Fruit fly (Drosophila melanogaster) whole organism, embryonic: Measurements from ENCODE around the gene Nak.

ENCODE experiments used
- Asciz ChIP-seq: fragments of 200-800 bp; sonication (Bioruptor generic); optimal IDR thresholded peaks from 2 replicates; lab custom pipeline; 2017; ENCODE audit warnings: missing biosample characterization, mild to moderate bottlenecking, missing genetic modification characterization, missing genetic modification reagents
- Atf-2 ChIP-seq: fragments of 200-800 bp; sonication (Bioruptor generic); optimal IDR thresholded peaks from 2 replicates; lab custom pipeline; 2016; ENCODE audit warnings: missing biosample characterization, missing genetic modification characterization
- C15 ChIP-seq: fragments of 200-800 bp; sonication (Bioruptor generic); IDR thresholded peaks from 3 replicates; pipeline ENCODE4 v1.3.6; 2022; ENCODE audit warnings: missing biosample characterization, missing genetic modification characterization
- CG11696 ChIP-seq: fragments of 200-800 bp; sonication (Bioruptor generic); IDR thresholded peaks from 2 replicates; pipeline ENCODE4 v1.3.6; 2022; ENCODE audit warnings: missing biosample characterization, missing genetic modification characterization
- CG12391 ChIP-seq: fragments of 200-800 bp; sonication (Bioruptor generic); optimal IDR thresholded peaks from 3 replicates; lab custom pipeline; 2018; ENCODE audit warnings: missing biosample characterization, mild to moderate bottlenecking, missing genetic modification characterization, moderate library complexity
- CG15479 ChIP-seq: fragments of 200-800 bp; sonication (Bioruptor generic); optimal IDR thresholded peaks from 3 replicates; lab custom pipeline; 2019; ENCODE audit warnings: missing biosample characterization, mild to moderate bottlenecking, missing genetic modification characterization, moderate library complexity
- CG15696 ChIP-seq: fragments of 200-800 bp; sonication (Bioruptor generic); optimal IDR thresholded peaks from 2 replicates; lab custom pipeline; 2019; ENCODE audit warnings: missing biosample characterization, mild to moderate bottlenecking, missing genetic modification characterization, moderate library complexity
- CG16813 ChIP-seq: fragments of 200-800 bp; sonication (Bioruptor generic); IDR thresholded peaks from 3 replicates; pipeline ENCODE4 v1.3.6; 2022; ENCODE audit warnings: missing biosample characterization, missing genetic modification characterization; ENCODE audit not compliant: partially characterized antibody
- CG17568 ChIP-seq: fragments of 200-800 bp; sonication (Bioruptor generic); optimal IDR thresholded peaks from 2 replicates; lab custom pipeline; 2018; ENCODE audit warnings: missing biosample characterization, mild to moderate bottlenecking, missing genetic modification characterization, moderate library complexity
- CG2129 ChIP-seq: fragments of 200-800 bp; sonication (Bioruptor generic); IDR thresholded peaks from 2 replicates; pipeline ENCODE4 v1.3.6; 2022; ENCODE audit warnings: missing biosample characterization, missing genetic modification characterization; ENCODE audit not compliant: partially characterized antibody
- CG2199 ChIP-seq: fragments of 200-800 bp; sonication (Bioruptor generic); IDR thresholded peaks from 3 replicates; pipeline ENCODE4 v1.3.6; 2022; ENCODE audit warnings: missing biosample characterization, missing genetic modification characterization
- CG2678 ChIP-seq: fragments of 200-800 bp; sonication (Bioruptor generic); optimal IDR thresholded peaks from 3 replicates; lab custom pipeline; 2019; ENCODE audit warnings: missing biosample characterization, mild to moderate bottlenecking, missing genetic modification characterization, moderate library complexity
- CG31224 ChIP-seq: fragments of 200-800 bp; sonication (Bioruptor generic); IDR thresholded peaks from 2 replicates; pipeline ENCODE4 v1.3.6; 2022; ENCODE audit warnings: missing biosample characterization, missing genetic modification characterization
- CG32767 ChIP-seq: fragments of 200-800 bp; sonication (Bioruptor generic); IDR thresholded peaks from 2 replicates; pipeline ENCODE4 v1.3.6; 2022; ENCODE audit warnings: missing biosample characterization, missing genetic modification characterization
- CG34422 ChIP-seq: fragments of 200-800 bp; sonication (Bioruptor generic); IDR thresholded peaks from 3 replicates; pipeline ENCODE4 v1.3.6; 2022; ENCODE audit warnings: missing biosample characterization, missing genetic modification characterization
- CG6272 ChIP-seq: fragments of 200-800 bp; sonication (Bioruptor generic); IDR thresholded peaks from 2 replicates; pipeline ENCODE4 v1.3.6; 2022; ENCODE audit warnings: missing biosample characterization, missing genetic modification characterization
- CG7271 ChIP-seq: fragments of 200-800 bp; sonication (Bioruptor generic); optimal IDR thresholded peaks from 2 replicates; lab custom pipeline; 2018; ENCODE audit warnings: missing biosample characterization, mild to moderate bottlenecking, missing genetic modification characterization, moderate library complexity
- CG7963 ChIP-seq: fragments of 200-800 bp; sonication (Bioruptor generic); IDR thresholded peaks from 3 replicates; pipeline ENCODE4 v1.3.6; 2022; ENCODE audit warnings: missing biosample characterization, missing genetic modification characterization; ENCODE audit not compliant: partially characterized antibody
- CG9609 ChIP-seq: fragments of 200-800 bp; sonication (Bioruptor generic); optimal IDR thresholded peaks from 3 replicates; lab custom pipeline; 2016; ENCODE audit warnings: missing biosample characterization, missing genetic modification characterization
- CG9932 ChIP-seq: fragments of 200-800 bp; sonication (Bioruptor generic); IDR thresholded peaks from 2 replicates; pipeline ENCODE4 v1.3.6; 2022; ENCODE audit warnings: missing biosample characterization, missing genetic modification characterization
- D ChIP-seq, 2 experiments: fragments of 200-800 bp in 1 of 2; fragments of >200 bp in 1 of 2; sonication (Bioruptor generic) in 1 of 2; optimal IDR thresholded peaks; 2 replicates in 1 of 2; 3 replicates in 1 of 2; lab custom pipeline; 2017; ENCODE audit warnings: mild to moderate bottlenecking in 1 of 2, missing biosample characterization in 1 of 2, missing genetic modification characterization in 1 of 2, missing genetic modification reagents in 1 of 2
- Dll ChIP-seq: fragments of 200-800 bp; sonication (Bioruptor generic); IDR thresholded peaks from 4 replicates; pipeline ENCODE4 v1.3.6; 2022; ENCODE audit warnings: missing biosample characterization, missing genetic modification characterization; ENCODE audit not compliant: partially characterized antibody
- Ets97D ChIP-seq: fragments of 200-800 bp; sonication (Bioruptor generic); optimal IDR thresholded peaks from 3 replicates; lab custom pipeline; 2016; ENCODE audit warnings: missing biosample characterization, missing genetic modification characterization
- HLH4C ChIP-seq: fragments of 200-800 bp; sonication (Bioruptor generic); IDR thresholded peaks from 3 replicates; pipeline ENCODE4 v1.3.6; 2022; ENCODE audit warnings: missing biosample characterization, missing genetic modification characterization; ENCODE audit not compliant: partially characterized antibody
- HmgD ChIP-seq: fragments of 200-800 bp; sonication (Bioruptor generic); optimal IDR thresholded peaks from 3 replicates; lab custom pipeline; 2016; ENCODE audit warnings: missing biosample characterization, missing genetic modification characterization
- HmgZ ChIP-seq: fragments of 200-800 bp; sonication (Bioruptor generic); optimal IDR thresholded peaks from 2 replicates; lab custom pipeline; 2018; ENCODE audit warnings: missing biosample characterization, mild to moderate bottlenecking, missing genetic modification characterization
- Med ChIP-seq: fragments of 200-800 bp; sonication (Bioruptor generic); peaks from one replicate; lab custom pipeline; 2016; ENCODE audit warnings: missing biosample characterization, missing genetic modification characterization, mild to moderate bottlenecking, inconsistent platforms, moderate library complexity
- Rfx ChIP-seq: fragments of 200-800 bp; sonication (Bioruptor generic); IDR thresholded peaks from 2 replicates; pipeline ENCODE4 v1.3.6; 2022; ENCODE audit warnings: missing biosample characterization, missing genetic modification characterization
- Tbp ChIP-seq: fragments of >200 bp; optimal IDR thresholded peaks from 2 replicates; lab custom pipeline; 2018; ENCODE audit warnings: missing biosample characterization, missing genetic modification characterization
- Xbp1 ChIP-seq: fragments of 200-800 bp; sonication (Bioruptor generic); optimal IDR thresholded peaks from 3 replicates; lab custom pipeline; 2016; ENCODE audit warnings: missing biosample characterization, mild to moderate bottlenecking, missing genetic modification characterization
- ato ChIP-seq: fragments of 200-800 bp; sonication (Bioruptor generic); IDR thresholded peaks from 2 replicates; pipeline ENCODE4 v1.3.6; 2022; ENCODE audit warnings: missing biosample characterization, missing genetic modification characterization; ENCODE audit not compliant: partially characterized antibody
- bab2 ChIP-seq: fragments of 200-800 bp; sonication (Bioruptor generic); optimal IDR thresholded peaks from 2 replicates; lab custom pipeline; 2016; ENCODE audit warnings: missing biosample characterization, missing genetic modification characterization
- cas ChIP-seq: fragments of 200-800 bp; sonication (Bioruptor generic); IDR thresholded peaks from 2 replicates; pipeline ENCODE4 v1.3.6; 2022; ENCODE audit warnings: missing biosample characterization, missing genetic modification characterization
- croc ChIP-seq: fragments of 200-800 bp; sonication (Bioruptor generic); conservative IDR thresholded peaks from 3 replicates; pipeline ENCODE4 v1.3.6; 2022; ENCODE audit warnings: missing biosample characterization, missing genetic modification characterization
- cwo ChIP-seq: fragments of 200-800 bp; sonication (Bioruptor generic); optimal IDR thresholded peaks from 3 replicates; lab custom pipeline; 2017; ENCODE audit warnings: missing biosample characterization, missing genetic modification characterization, mild to moderate bottlenecking, moderate library complexity, missing genetic modification reagents
- dysf ChIP-seq: fragments of 200-800 bp; sonication (Bioruptor generic); IDR thresholded peaks from 3 replicates; pipeline ENCODE4 v1.3.6; 2022; ENCODE audit warnings: missing biosample characterization, missing genetic modification characterization
- fru ChIP-seq: fragments of >200 bp; optimal IDR thresholded peaks from 2 replicates; lab custom pipeline; 2017
- gcm2 ChIP-seq: fragments of 200-800 bp; sonication (Bioruptor generic); optimal IDR thresholded peaks from 2 replicates; lab custom pipeline; 2016; ENCODE audit warnings: missing biosample characterization, missing genetic modification characterization
- hbn ChIP-seq: fragments of 200-800 bp; sonication (Bioruptor generic); IDR thresholded peaks from 2 replicates; pipeline ENCODE4 v1.3.6; 2022; ENCODE audit warnings: missing biosample characterization, missing genetic modification characterization; ENCODE audit not compliant: partially characterized antibody
- kah ChIP-seq: fragments of 200-800 bp; sonication (Bioruptor generic); optimal IDR thresholded peaks from 2 replicates; lab custom pipeline; 2018; ENCODE audit warnings: missing biosample characterization, mild to moderate bottlenecking, missing genetic modification characterization
- lilli ChIP-seq: fragments of 200-800 bp; sonication (Bioruptor generic); optimal IDR thresholded peaks from 3 replicates; lab custom pipeline; 2016; ENCODE audit warnings: missing biosample characterization, missing genetic modification characterization
- repo ChIP-seq: fragments of 200-800 bp; sonication (Bioruptor generic); optimal IDR thresholded peaks from 2 replicates; lab custom pipeline; 2016; ENCODE audit warnings: missing biosample characterization, missing genetic modification characterization
- sqz ChIP-seq: fragments of 200-800 bp; sonication (Bioruptor generic); optimal IDR thresholded peaks from 3 replicates; lab custom pipeline; 2018; ENCODE audit warnings: missing biosample characterization, mild to moderate bottlenecking, missing genetic modification characterization
- tap ChIP-seq: fragments of 200-800 bp; optimal IDR thresholded peaks from 3 replicates; lab custom pipeline; 2019; ENCODE audit warnings: missing biosample characterization, mild to moderate bottlenecking, missing genetic modification characterization, moderate library complexity
- trem ChIP-seq: fragments of 200-800 bp; optimal IDR thresholded peaks from 3 replicates; lab custom pipeline; 2019; ENCODE audit warnings: missing biosample characterization, mild to moderate bottlenecking, missing genetic modification characterization, moderate library complexity
- unc-4 ChIP-seq: fragments of 200-800 bp; sonication (Bioruptor generic); IDR thresholded peaks from 2 replicates; pipeline ENCODE4 v1.3.6; 2022; ENCODE audit warnings: missing biosample characterization, missing genetic modification characterization; ENCODE audit not compliant: partially characterized antibody
- zen ChIP-seq: fragments of 200-800 bp; sonication (Bioruptor generic); optimal IDR thresholded peaks from 3 replicates; lab custom pipeline; 2018; ENCODE audit warnings: missing biosample characterization, mild to moderate bottlenecking, missing genetic modification characterization, moderate library complexity
- zfh1 ChIP-seq: fragments of 200-800 bp; sonication (Bioruptor generic); IDR thresholded peaks from 3 replicates; pipeline ENCODE4 v1.3.6; 2022; ENCODE audit warnings: missing biosample characterization, missing genetic modification characterization

Gene Nak

DNA sequence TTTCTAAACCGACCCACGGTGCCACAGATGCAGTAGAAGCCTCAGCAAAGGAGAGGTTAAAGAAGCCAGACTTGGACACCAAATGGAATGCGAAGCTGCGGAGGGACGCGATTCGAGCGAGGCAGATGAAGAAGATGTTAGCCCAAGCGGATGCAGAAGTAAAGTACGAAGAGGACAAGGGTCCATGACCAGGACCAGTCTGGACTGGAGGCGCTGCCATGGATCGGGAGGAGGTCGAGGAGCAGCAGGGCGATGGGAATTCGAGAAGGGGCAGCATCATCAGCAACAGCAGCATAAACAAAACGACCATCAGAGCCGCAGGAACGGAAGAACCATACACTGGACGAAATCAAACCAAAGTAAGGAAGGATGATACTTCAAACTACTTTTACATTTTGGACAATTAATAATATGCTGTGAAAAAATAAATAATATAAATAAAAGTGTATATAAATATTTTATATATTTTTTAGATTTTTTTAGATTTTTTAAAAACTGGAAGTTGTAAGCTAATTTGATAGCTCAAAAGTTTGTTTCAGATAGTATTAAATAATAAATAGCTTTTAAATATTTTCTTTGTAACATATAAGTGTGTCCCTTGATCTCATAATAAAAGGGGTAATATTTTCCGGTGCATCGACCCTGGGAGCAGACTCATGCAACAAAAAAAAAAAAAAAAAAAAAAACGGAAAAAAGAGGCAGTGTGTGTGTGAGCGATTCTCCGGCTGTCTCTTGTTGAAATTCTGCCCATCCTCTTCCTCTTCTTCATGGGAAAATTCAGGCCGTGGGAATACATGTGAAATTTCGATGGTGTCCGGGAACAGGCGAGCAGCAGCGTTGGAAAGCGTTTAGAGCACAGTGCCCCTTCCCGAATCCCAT lies 21.7 kb downstream of the Nak start (continued):
- TF ChIP-seq Med (GFP tag; lab: Kevin White, UChicago) (no peak), cas (GFP tag; lab: Robert Waterston, UW) (no peak), HLH4C (GFP tag; lab: Robert Waterston, UW) (no peak), CG7271 (tag; lab: Kevin White, UChicago) (no peak), croc (no peak), CG31224 (GFP tag; lab: Robert Waterston, UW) (peak; percentile 93), sqz (GFP tag; lab: Kevin White, UChicago) (peak; percentile 20), Rfx (GFP tag; lab: Robert Waterston, UW) (no peak), CG16813 (GFP tag; lab: Robert Waterston, UW) (no peak), fru (no peak), HmgZ (tag; lab: Kevin White, UChicago) (no peak), unc-4 (GFP tag; lab: Robert Waterston, UW) (no peak), D (optimal IDR thresholded peaks at IDR 0.05; lab: Kevin White, UChicago) (no peak), D (GFP tag; optimal IDR thresholded peaks at IDR 0.05; lab: Kevin White, UChicago) (no peak), Ets97D (GFP tag; lab: Kevin White, UChicago) (no peak), Xbp1 (no peak), CG15479 (GFP tag; lab: Kevin White, UChicago) (no peak), Dll (no peak), tap (tag; lab: Kevin White, UChicago) (peak; percentile 37), CG34422 (GFP tag; lab: Robert Waterston, UW) (no peak), CG11696 (GFP tag; lab: Robert Waterston, UW) (no peak), CG15696 (tag; lab: Kevin White, UChicago) (peak; percentile 59), zfh1 (GFP tag; lab: Robert Waterston, UW) (0 out of 3 replicates have a peak, but pooled peaks have one; percentile 38), gcm2 (no peak), CG17568 (GFP tag; lab: Kevin White, UChicago) (no peak), CG32767 (no peak), hbn (GFP tag; lab: Robert Waterston, UW) (no peak), trem (peak; percentile 53), Asciz (GFP tag; lab: Kevin White, UChicago) (no peak), CG6272 (no peak), cwo (GFP tag; lab: Kevin White, UChicago) (no peak), ato (GFP tag; lab: Robert Waterston, UW) (no peak), CG2678 (peak; percentile 36), HmgD (GFP tag; lab: Kevin White, UChicago) (no peak), dysf (GFP tag; lab: Robert Waterston, UW) (0 out of 3 replicates have a peak, but pooled peaks have one; percentile 20), bab2 (GFP tag; lab: Kevin White, UChicago) (no peak), CG9932 (GFP tag; lab: Robert Waterston, UW) (no peak), Tbp (GFP tag; lab: Kevin White, UChicago) (no peak), CG2129 (GFP tag; lab: Robert Waterston, UW) (no peak), CG12391 (tag; lab: Kevin White, UChicago) (peak; percentile 59), repo (GFP tag; lab: Kevin White, UChicago) (no peak), Atf-2 (GFP tag; lab: Kevin White, UChicago) (no peak), C15 (no peak), lilli (no peak), CG2199 (GFP tag; lab: Robert Waterston, UW) (no peak; the same call in 2 of the 3 replicates), CG7963 (GFP tag; lab: Robert Waterston, UW) (no peak), zen (tag; lab: Kevin White, UChicago) (no peak), CG9609 (GFP tag; lab: Kevin White, UChicago) (no peak), kah (no peak)
